Fruit fly (Drosophila melanogaster) whole organism, embryonic: ENCODE measurements around the gene att-ORFB.

ENCODE experiments used
- Atf3 ChIP-seq: fragments of 200-800 bp; sonication (Bioruptor generic); optimal IDR thresholded peaks from 3 replicates; lab custom pipeline; 2016; ENCODE audit warnings: missing biosample characterization, missing genetic modification characterization
- Blimp-1 ChIP-seq: fragments of 200-800 bp; sonication (Bioruptor generic); optimal IDR thresholded peaks from 3 replicates; lab custom pipeline; 2018; ENCODE audit warnings: missing biosample characterization, missing genetic modification characterization, mild to moderate bottlenecking, moderate library complexity, missing genetic modification reagents
- CG10462 ChIP-seq: fragments of 200-800 bp; sonication (Bioruptor generic); optimal IDR thresholded peaks from 2 replicates; lab custom pipeline; 2016; ENCODE audit warnings: missing biosample characterization, missing genetic modification characterization
- CG10543 ChIP-seq: fragments of 200-800 bp; sonication (Bioruptor generic); optimal IDR thresholded peaks from 3 replicates; lab custom pipeline; 2017; ENCODE audit warnings: missing biosample characterization, mild to moderate bottlenecking, missing genetic modification characterization, moderate library complexity
- CG12071 ChIP-seq: fragments of 200-800 bp; sonication (Bioruptor generic); optimal IDR thresholded peaks from 3 replicates; lab custom pipeline; 2018; ENCODE audit warnings: missing biosample characterization, mild to moderate bottlenecking, missing genetic modification characterization
- CG12219 ChIP-seq: fragments of 200-800 bp; sonication (Bioruptor generic); optimal IDR thresholded peaks from 3 replicates; lab custom pipeline; 2018; ENCODE audit warnings: missing biosample characterization, mild to moderate bottlenecking, missing genetic modification characterization
- CG12769 ChIP-seq: fragments of 200-800 bp; sonication (Bioruptor generic); optimal IDR thresholded peaks from 2 replicates; lab custom pipeline; 2019; ENCODE audit warnings: missing biosample characterization, mild to moderate bottlenecking, missing genetic modification characterization, moderate library complexity
- CG13894 ChIP-seq: fragments of 200-800 bp; sonication (Bioruptor generic); optimal IDR thresholded peaks from 3 replicates; lab custom pipeline; 2018; ENCODE audit warnings: missing biosample characterization, mild to moderate bottlenecking, missing genetic modification characterization, moderate library complexity
- CG15269 ChIP-seq: fragments of 200-800 bp; sonication (Bioruptor generic); optimal IDR thresholded peaks from 2 replicates; lab custom pipeline; 2018; ENCODE audit warnings: missing biosample characterization, mild to moderate bottlenecking, missing genetic modification characterization, moderate library complexity
- CG15696 ChIP-seq: fragments of 200-800 bp; sonication (Bioruptor generic); optimal IDR thresholded peaks from 2 replicates; lab custom pipeline; 2019; ENCODE audit warnings: missing biosample characterization, mild to moderate bottlenecking, missing genetic modification characterization, moderate library complexity
- CG1603 ChIP-seq: fragments of 200-800 bp; sonication (Bioruptor generic); optimal IDR thresholded peaks from 2 replicates; lab custom pipeline; 2019; ENCODE audit warnings: missing biosample characterization, mild to moderate bottlenecking, missing genetic modification characterization, moderate library complexity
- CG17385 ChIP-seq: fragments of 200-800 bp; sonication (Bioruptor generic); optimal IDR thresholded peaks from 3 replicates; lab custom pipeline; 2018; ENCODE audit warnings: missing biosample characterization, mild to moderate bottlenecking, missing genetic modification characterization
- CG1792 ChIP-seq: fragments of 200-800 bp; sonication (Bioruptor generic); optimal IDR thresholded peaks from 2 replicates; lab custom pipeline; 2016; ENCODE audit warnings: missing biosample characterization, missing genetic modification characterization
- CG2875 ChIP-seq: fragments of 200-800 bp; sonication (Bioruptor generic); optimal IDR thresholded peaks from 2 replicates; lab custom pipeline; 2017; ENCODE audit warnings: missing biosample characterization, mild to moderate bottlenecking, missing genetic modification characterization, missing genetic modification reagents
- CG30020 ChIP-seq: fragments of 200-800 bp; optimal IDR thresholded peaks from 2 replicates; lab custom pipeline; 2019; ENCODE audit warnings: missing biosample characterization, mild to moderate bottlenecking, missing genetic modification characterization, moderate library complexity
- CG30431 ChIP-seq: fragments of 200-800 bp; sonication (Bioruptor generic); optimal IDR thresholded peaks from 2 replicates; lab custom pipeline; 2017; ENCODE audit warnings: missing biosample characterization, missing genetic modification characterization
- CG31388 ChIP-seq: fragments of 200-800 bp; sonication (Bioruptor generic); optimal IDR thresholded peaks from 2 replicates; lab custom pipeline; 2016; ENCODE audit warnings: missing biosample characterization, missing genetic modification characterization
- CG33213 ChIP-seq: fragments of 200-800 bp; sonication (Bioruptor generic); optimal IDR thresholded peaks from 3 replicates; lab custom pipeline; 2016; ENCODE audit warnings: missing biosample characterization, missing genetic modification characterization
- CG3407 ChIP-seq: fragments of 200-800 bp; sonication (Bioruptor generic); optimal IDR thresholded peaks from 2 replicates; lab custom pipeline; 2018; ENCODE audit warnings: missing biosample characterization, mild to moderate bottlenecking, missing genetic modification characterization
- CG34376 ChIP-seq: fragments of 200-800 bp; sonication (Bioruptor generic); optimal IDR thresholded peaks from 2 replicates; lab custom pipeline; 2018; ENCODE audit warnings: missing biosample characterization, mild to moderate bottlenecking, missing genetic modification characterization
- CG4282 ChIP-seq: fragments of 200-800 bp; sonication (Bioruptor generic); optimal IDR thresholded peaks from 2 replicates; lab custom pipeline; 2016; ENCODE audit warnings: missing biosample characterization, missing genetic modification characterization
- CG4328 ChIP-seq: fragments of 200-800 bp; sonication (Bioruptor generic); optimal IDR thresholded peaks from 3 replicates; lab custom pipeline; 2017; ENCODE audit warnings: missing biosample characterization, missing genetic modification reagents, missing genetic modification characterization
- CG4404 ChIP-seq: fragments of 200-800 bp; sonication (Bioruptor generic); IDR thresholded peaks from 2 replicates; pipeline ENCODE4 v1.3.6; 2022; ENCODE audit warnings: missing biosample characterization, missing genetic modification characterization
- CG6175 ChIP-seq: fragments of 200-800 bp; sonication (Bioruptor generic); IDR thresholded peaks from 3 replicates; pipeline ENCODE4 v1.3.6; 2022; ENCODE audit warnings: missing biosample characterization, missing genetic modification characterization
- CG8765 ChIP-seq: fragments of 200-800 bp; sonication (Bioruptor generic); IDR thresholded peaks from 2 replicates; pipeline ENCODE4 v1.3.6; 2022; ENCODE audit warnings: missing biosample characterization, missing genetic modification characterization
- CG9727 ChIP-seq: fragments of 200-800 bp; sonication (Bioruptor generic); optimal IDR thresholded peaks from 3 replicates; lab custom pipeline; 2017; ENCODE audit warnings: missing biosample characterization, mild to moderate bottlenecking, missing genetic modification characterization
- CrebB ChIP-seq: fragments of 200-800 bp; sonication (Bioruptor generic); optimal IDR thresholded peaks from 3 replicates; lab custom pipeline; 2018; ENCODE audit warnings: missing biosample characterization, mild to moderate bottlenecking, missing genetic modification characterization
- D ChIP-seq, 2 experiments: fragments of 200-800 bp in 1 of 2; fragments of >200 bp in 1 of 2; sonication (Bioruptor generic) in 1 of 2; optimal IDR thresholded peaks; 2 replicates in 1 of 2; 3 replicates in 1 of 2; lab custom pipeline; 2017; ENCODE audit warnings: mild to moderate bottlenecking in 1 of 2, missing biosample characterization in 1 of 2, missing genetic modification characterization in 1 of 2, missing genetic modification reagents in 1 of 2
- D19A ChIP-seq: fragments of 200-800 bp; optimal IDR thresholded peaks from 3 replicates; lab custom pipeline; 2019; ENCODE audit warnings: missing biosample characterization, mild to moderate bottlenecking, missing genetic modification characterization, moderate library complexity
- Dek ChIP-seq: fragments of 200-800 bp; sonication (Bioruptor generic); optimal IDR thresholded peaks from 3 replicates; lab custom pipeline; 2019; ENCODE audit warnings: missing biosample characterization, mild to moderate bottlenecking, missing genetic modification characterization, moderate library complexity
- Fer1 ChIP-seq: fragments of 200-800 bp; sonication (Bioruptor generic); optimal IDR thresholded peaks from 2 replicates; lab custom pipeline; 2017; ENCODE audit warnings: missing biosample characterization, mild to moderate bottlenecking, missing genetic modification characterization
- Fer2 ChIP-seq: fragments of 200-800 bp; sonication (Bioruptor generic); optimal IDR thresholded peaks from 2 replicates; lab custom pipeline; 2018; ENCODE audit warnings: missing biosample characterization, mild to moderate bottlenecking, missing genetic modification characterization, moderate library complexity
- Fer3 ChIP-seq: fragments of 200-800 bp; sonication (Bioruptor generic); optimal IDR thresholded peaks from 2 replicates; lab custom pipeline; 2018; ENCODE audit warnings: missing biosample characterization, mild to moderate bottlenecking, missing genetic modification characterization, moderate library complexity
- Gug ChIP-seq: fragments of 200-800 bp; sonication (Bioruptor generic); IDR thresholded peaks from 4 replicates; pipeline ENCODE4 v1.3.6; 2022; ENCODE audit warnings: missing biosample characterization, missing genetic modification characterization
- H15 ChIP-seq: fragments of 200-800 bp; sonication (Bioruptor generic); IDR thresholded peaks from 3 replicates; pipeline ENCODE4 v1.3.6; 2022; ENCODE audit warnings: missing biosample characterization, missing genetic modification characterization
- Hr39 ChIP-seq: fragments of >200 bp; optimal IDR thresholded peaks from 2 replicates; lab custom pipeline; 2017
- Jarid2 ChIP-seq: fragments of 200-800 bp; sonication (Bioruptor generic); optimal IDR thresholded peaks from 3 replicates; lab custom pipeline; 2017; ENCODE audit warnings: mild to moderate bottlenecking, missing biosample characterization, missing genetic modification reagents, missing genetic modification characterization
- NfI ChIP-seq: fragments of 200-800 bp; sonication (Bioruptor generic); optimal IDR thresholded peaks from 3 replicates; lab custom pipeline; 2018; ENCODE audit warnings: missing biosample characterization, mild to moderate bottlenecking, missing genetic modification characterization, moderate library complexity
- Pdp1 ChIP-seq, 2 experiments: fragments of 200-800 bp; sonication (Bioruptor generic); optimal IDR thresholded peaks; 3 replicates each; lab custom pipeline; 2016; ENCODE audit warnings: missing biosample characterization in 2 of 2, missing genetic modification characterization in 2 of 2, mild to moderate bottlenecking in 1 of 2, moderate library complexity in 1 of 2
- Xbp1 ChIP-seq: fragments of 200-800 bp; sonication (Bioruptor generic); optimal IDR thresholded peaks from 3 replicates; lab custom pipeline; 2016; ENCODE audit warnings: missing biosample characterization, mild to moderate bottlenecking, missing genetic modification characterization
- Xrp1 ChIP-seq: fragments of 200-800 bp; sonication (Bioruptor generic); IDR thresholded peaks from 2 replicates; pipeline ENCODE4 v1.3.6; 2022; ENCODE audit warnings: missing biosample characterization, missing genetic modification characterization
- insv ChIP-seq, 2 experiments: fragments of 200-800 bp; sonication (Bioruptor generic); optimal IDR thresholded peaks; 3 replicates each; lab custom pipeline; 2016 to 2018; ENCODE audit warnings: missing biosample characterization in 2 of 2, missing genetic modification characterization in 2 of 2
- mam ChIP-seq: fragments of 200-800 bp; sonication (Bioruptor generic); optimal IDR thresholded peaks from 3 replicates; lab custom pipeline; 2016; ENCODE audit warnings: missing biosample characterization, missing genetic modification characterization
- oc ChIP-seq: fragments of 200-800 bp; sonication (Bioruptor generic); optimal IDR thresholded peaks from 2 replicates; lab custom pipeline; 2018; ENCODE audit warnings: missing biosample characterization, mild to moderate bottlenecking, missing genetic modification characterization, moderate library complexity
- p53 ChIP-seq: fragments of 200-800 bp; sonication (Bioruptor generic); optimal IDR thresholded peaks from 2 replicates; lab custom pipeline; 2016; ENCODE audit warnings: missing biosample characterization, missing genetic modification characterization
- ranshi ChIP-seq: fragments of 200-800 bp; sonication (Bioruptor generic); IDR thresholded peaks from 2 replicates; pipeline ENCODE4 v1.3.6; 2022; ENCODE audit warnings: missing biosample characterization, missing genetic modification characterization
- sd ChIP-seq: fragments of 200-800 bp; sonication (Bioruptor generic); optimal IDR thresholded peaks from 3 replicates; lab custom pipeline; 2018; ENCODE audit warnings: missing biosample characterization, mild to moderate bottlenecking, missing genetic modification characterization, moderate library complexity
- seq ChIP-seq: fragments of 200-800 bp; sonication (Bioruptor generic); IDR thresholded peaks from 2 replicates; pipeline ENCODE4 v1.3.6; 2022; ENCODE audit warnings: missing biosample characterization, missing genetic modification characterization
- sisA ChIP-seq: fragments of 200-800 bp; sonication (Bioruptor generic); IDR thresholded peaks from 2 replicates; pipeline ENCODE4 v1.3.6; 2022; ENCODE audit warnings: missing biosample characterization, missing genetic modification characterization
- wek ChIP-seq: fragments of 200-800 bp; sonication (Bioruptor generic); optimal IDR thresholded peaks from 3 replicates; lab custom pipeline; 2018; ENCODE audit warnings: missing biosample characterization, mild to moderate bottlenecking, missing genetic modification characterization, moderate library complexity

The att-ORFB gene

dm6 chr3R:20555720-20556280 lies 1.6 kb upstream of the att-ORFB start (continued):
- TF ChIP-seq ranshi (GFP tag; lab: Robert Waterston, UW) (no peak; the same call in 1 of the 2 replicates), CG6175 (GFP tag; lab: Robert Waterston, UW) (no peak), Hr39 (no peak), H15 (GFP tag; lab: Robert Waterston, UW) (0 out of 3 replicates have a peak, but pooled peaks have one; percentile 4), Xrp1 (GFP tag; lab: Robert Waterston, UW) (peak; percentile 69), CG12071 (peak; percentile 74), CG1603 (peak; percentile 56), sisA (GFP tag; lab: Robert Waterston, UW) (no peak), Fer3 (no peak), D (optimal IDR thresholded peaks at IDR 0.05; lab: Kevin White, UChicago) (no peak), D (GFP tag; optimal IDR thresholded peaks at IDR 0.05; lab: Kevin White, UChicago) (no peak), CG15269 (tag; lab: Kevin White, UChicago) (no peak), CG1792 (GFP tag; lab: Kevin White, UChicago) (no peak), p53 (GFP tag; lab: Kevin White, UChicago) (no peak), Dek (tag; lab: Kevin White, UChicago) (no peak), CG12769 (tag; lab: Kevin White, UChicago) (peak; percentile 27), CG4282 (GFP tag; lab: Kevin White, UChicago) (peak; percentile 20), CG33213 (GFP tag; lab: Kevin White, UChicago) (peak; percentile 17), oc (tag; lab: Kevin White, UChicago) (no peak), CG30431 (GFP tag; lab: Kevin White, UChicago) (no peak), NfI (GFP tag; lab: Kevin White, UChicago) (no peak), Xbp1 (GFP tag; lab: Kevin White, UChicago) (no peak), CG4404 (GFP tag; lab: Robert Waterston, UW) (no peak), sd (tag; lab: Kevin White, UChicago) (peak; percentile 4), CG30020 (tag; lab: Kevin White, UChicago) (no peak), Jarid2 (GFP tag; lab: Kevin White, UChicago) (no peak), CG13894 (tag; lab: Kevin White, UChicago) (peak; percentile 73), Fer2 (tag; lab: Kevin White, UChicago) (peak; percentile 36), CG15696 (peak; percentile 64), Atf3 (GFP tag; lab: Kevin White, UChicago) (no peak), CG12219 (GFP tag; lab: Kevin White, UChicago) (peak; percentile 22), wek (GFP tag; lab: Kevin White, UChicago) (peak; percentile 91), CG31388 (no peak), Fer1 (no peak), CG17385 (GFP tag; lab: Kevin White, UChicago) (no peak), Pdp1 (GFP tag; optimal IDR thresholded peaks at IDR 0.05; lab: Kevin White, UChicago) (peak in 1 of 2 experiments; percentile 12), CG2875 (GFP tag; lab: Kevin White, UChicago) (peak; percentile 5), seq (GFP tag; lab: Robert Waterston, UW) (no peak), CrebB (tag; lab: Kevin White, UChicago) (peak; percentile 60), CG4328 (GFP tag; lab: Kevin White, UChicago) (peak; percentile 90), CG8765 (GFP tag; lab: Robert Waterston, UW) (no peak), CG3407 (GFP tag; lab: Kevin White, UChicago) (peak; percentile 51), CG9727 (no peak), Blimp-1 (GFP tag; lab: Kevin White, UChicago) (no peak), D19A (tag; lab: Kevin White, UChicago) (no peak), mam (GFP tag; lab: Kevin White, UChicago) (no peak), insv (GFP tag; optimal IDR thresholded peaks at IDR 0.05; lab: Kevin White, UChicago) (peak in 1 of 2 experiments; percentile 35), Gug (no peak), CG34376 (GFP tag; lab: Kevin White, UChicago) (peak; percentile 77), CG10543 (GFP tag; lab: Kevin White, UChicago) (peak; percentile 95), CG10462 (no peak)
